Worm (Caenorhabditis elegans): ENCODE data around the gene hyl-2.

DNA sequence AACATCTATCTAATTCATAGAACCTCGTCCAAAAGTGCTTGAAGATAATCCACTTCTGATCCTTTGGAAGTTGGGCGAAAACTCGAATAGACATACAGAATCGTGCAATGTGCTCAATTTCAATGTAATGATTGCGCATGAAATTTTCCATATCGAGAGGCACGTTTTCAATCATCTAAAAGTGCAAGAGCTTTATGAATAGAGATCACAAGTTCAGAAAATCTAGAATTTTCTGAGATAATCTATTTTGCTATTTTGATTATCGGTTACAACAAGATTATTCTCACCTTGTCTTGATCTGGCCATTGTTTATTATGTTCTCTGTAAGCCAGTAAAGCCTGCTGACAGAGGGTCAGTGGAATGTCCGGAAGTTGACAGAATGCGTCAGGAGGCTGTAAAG lies 41.7 kb downstream of the hyl-2 start:
- no peak for TF ChIP-seq lir-3 (tag; optimal IDR thresholded peaks at IDR 0.05)
- no peak for TF ChIP-seq Y75B8A.6 (GFP tag; IDR thresholded peaks at IDR 0.05)
- no peak for TF ChIP-seq ama-1 (optimal IDR thresholded peaks at IDR 0.05)
- TF ChIP-seq ZK337.2 (GFP tag; IDR thresholded peaks at IDR 0.05) = no peak
- TF ChIP-seq nhr-237 (tag; optimal IDR thresholded peaks at IDR 0.05) = no peak
- TF ChIP-seq nhr-10 (tag; optimal IDR thresholded peaks at IDR 0.05) = no peak
- TF ChIP-seq Y5F2A.4 (GFP tag; optimal IDR thresholded peaks at IDR 0.05) = no peak
- TF ChIP-seq nhr-28 (tag; optimal IDR thresholded peaks at IDR 0.05) = no peak

Measured in whole organism, L4 larva.